Worm (Caenorhabditis elegans): ENCODE data around the gene eif-3.B.

Gene eif-3.B

DNA sequence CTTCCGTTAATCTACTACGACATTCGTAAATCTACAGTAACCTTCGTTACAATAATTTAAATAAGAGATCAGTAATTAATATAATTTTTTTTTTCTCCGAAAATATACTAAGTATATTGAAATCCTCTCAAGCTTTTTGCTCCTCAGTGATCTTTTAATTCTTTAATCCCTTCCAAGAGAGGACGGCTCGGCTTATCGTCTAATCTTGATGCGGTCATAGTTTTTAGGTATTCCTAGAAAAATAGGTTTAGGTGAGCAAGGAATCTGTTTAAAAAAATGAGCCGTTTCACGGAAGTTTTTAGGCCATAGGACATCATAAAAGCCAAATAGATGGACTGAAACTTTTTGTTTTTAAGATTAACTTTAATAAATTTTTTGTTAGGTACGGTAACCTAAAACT is 36.9 kb downstream of the eif-3.B start:
- no peak for TF ChIP-seq efl-1 (GFP tag; optimal IDR thresholded peaks at IDR 0.05)
- no peak for TF ChIP-seq F33H1.4 (GFP tag; IDR thresholded peaks at IDR 0.05)
- no peak for TF ChIP-seq hlh-12 (tag; optimal IDR thresholded peaks at IDR 0.05)
- TF ChIP-seq D2030.7 (GFP tag; IDR thresholded peaks at IDR 0.05), result no peak
- no peak for TF ChIP-seq madf-8 (GFP tag; conservative IDR thresholded peaks at IDR 0.05)
- TF ChIP-seq cebp-2 (GFP tag; IDR thresholded peaks at IDR 0.05), result no peak
- TF ChIP-seq Y53G8AR.9 (GFP tag; conservative IDR thresholded peaks at IDR 0.05), result no peak
- TF ChIP-seq ekl-4 (GFP tag; IDR thresholded peaks at IDR 0.05), result no peak
- no peak for TF ChIP-seq ceh-27 (GFP tag; optimal IDR thresholded peaks at IDR 0.05)
- TF ChIP-seq egl-44 (GFP tag; IDR thresholded peaks at IDR 0.05), result no peak
- no peak for TF ChIP-seq let-526 (GFP tag; IDR thresholded peaks at IDR 0.05)
- TF ChIP-seq chd-7 (tag; optimal IDR thresholded peaks at IDR 0.05), result no peak
- TF ChIP-seq xnd-1 (tag; optimal IDR thresholded peaks at IDR 0.05), result no peak
- no peak for TF ChIP-seq sptf-2 (GFP tag; optimal IDR thresholded peaks at IDR 0.05)
- TF ChIP-seq mes-4 (tag; optimal IDR thresholded peaks at IDR 0.05), result no peak
- TF ChIP-seq Y95B8A.8 (GFP tag; IDR thresholded peaks at IDR 0.05), result no peak

DNA sequence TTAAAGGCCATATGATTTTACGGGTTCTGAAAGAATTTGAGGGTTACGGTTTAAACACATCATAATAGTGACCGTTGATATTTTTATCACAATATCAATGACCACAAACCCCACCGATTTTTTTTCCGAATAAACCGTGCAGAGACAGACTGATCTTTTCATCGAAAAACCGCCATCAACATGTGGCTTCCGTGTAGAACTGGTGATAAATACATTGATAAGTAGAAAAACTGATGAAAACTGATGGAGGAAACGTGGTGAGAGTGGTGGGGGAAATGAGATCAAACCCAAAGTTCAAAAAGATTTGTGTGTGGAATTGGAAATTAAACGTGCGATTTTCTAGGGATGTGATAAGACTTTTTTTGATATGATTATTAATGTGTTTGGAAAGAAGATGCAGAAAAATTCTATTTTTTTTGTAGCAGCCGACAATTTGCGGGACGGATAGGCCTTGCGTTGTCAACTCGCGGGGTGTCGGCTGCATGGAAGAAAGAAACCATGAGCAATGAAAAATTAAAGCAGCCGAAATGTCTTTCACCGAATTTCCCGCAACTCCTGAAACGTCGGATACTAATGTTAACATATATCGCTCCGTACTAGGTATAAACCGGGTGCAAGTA is 43.5 kb downstream of the eif-3.B start:
- TF ChIP-seq tlf-1 (GFP tag; optimal IDR thresholded peaks at IDR 0.05) (no peak), nhr-80 (tag; optimal IDR thresholded peaks at IDR 0.05) (peak; percentile 46), K11D2.4 (GFP tag; IDR thresholded peaks at IDR 0.05) (no peak), ztf-26 (tag; optimal IDR thresholded peaks at IDR 0.05) (peak; percentile 16), madf-8 (GFP tag; conservative IDR thresholded peaks at IDR 0.05) (no peak), F23B12.7 (tag; optimal IDR thresholded peaks at IDR 0.05; ENCODE audit: insufficient read depth) (no peak), aptf-3 (GFP tag; IDR thresholded peaks at IDR 0.05) (no peak), snpc-4 (GFP tag; optimal IDR thresholded peaks at IDR 0.05) (no peak), snpc-4 (tag; optimal IDR thresholded peaks at IDR 0.05) (peak in 3 of 4 experiments; percentile 47 to 76 (median 59)), somi-1 (GFP tag; optimal IDR thresholded peaks at IDR 0.05) (no peak), F55B11.4 (tag; optimal IDR thresholded peaks at IDR 0.05; ENCODE audit: borderline replicate concordance, insufficient read depth) (no peak), C17E4.6 (GFP tag; IDR thresholded peaks at IDR 0.05) (no peak), akir-1 (GFP tag; optimal IDR thresholded peaks at IDR 0.05) (no peak), unc-130 (GFP tag; optimal IDR thresholded peaks at IDR 0.05) (no peak), D2030.7 (GFP tag; IDR thresholded peaks at IDR 0.05) (no peak), F33H1.4 (GFP tag; IDR thresholded peaks at IDR 0.05) (no peak), lin-40 (tag; optimal IDR thresholded peaks at IDR 0.05) (peak; percentile 51), madf-3 (GFP tag; IDR thresholded peaks at IDR 0.05) (no peak), mes-4 (tag; optimal IDR thresholded peaks at IDR 0.05) (no peak), dpl-1 (GFP tag; optimal IDR thresholded peaks at IDR 0.05) (no peak)

- TF ChIP-seq ceh-91 (GFP tag; IDR thresholded peaks at IDR 0.05) (no peak), let-526 (GFP tag; IDR thresholded peaks at IDR 0.05) (no peak), rpc-1 (optimal IDR thresholded peaks at IDR 0.05) (no peak), rpc-1 (tag; optimal IDR thresholded peaks at IDR 0.05) (no peak), aptf-2 (GFP tag; conservative IDR thresholded peaks at IDR 0.05) (no peak), Y67H2A.10 (GFP tag; conservative IDR thresholded peaks at IDR 0.05) (no peak), snpc-4 (GFP tag; optimal IDR thresholded peaks at IDR 0.05) (no peak), snpc-4 (tag; optimal IDR thresholded peaks at IDR 0.05) (no peak), snpc-3.4 (tag; optimal IDR thresholded peaks at IDR 0.05) (no peak), Y95B8A.8 (GFP tag; IDR thresholded peaks at IDR 0.05) (no peak), lsy-27 (tag; optimal IDR thresholded peaks at IDR 0.05; ENCODE audit: borderline replicate concordance, insufficient read depth) (no peak), ztf-22 (GFP tag; optimal IDR thresholded peaks at IDR 0.05) (no peak), dpff-1 (tag; optimal IDR thresholded peaks at IDR 0.05) (no peak), rec-8 (tag; optimal IDR thresholded peaks at IDR 0.05) (no peak), T07F8.4 (tag; optimal IDR thresholded peaks at IDR 0.05) (no peak), athp-1 (tag; optimal IDR thresholded peaks at IDR 0.05) (no peak), attf-3 (GFP tag; conservative IDR thresholded peaks at IDR 0.05) (no peak), F23B12.7 (tag; optimal IDR thresholded peaks at IDR 0.05; ENCODE audit: insufficient read depth) (no peak), nhr-179 (tag; optimal IDR thresholded peaks at IDR 0.05) (no peak)
Measured at ce11 chrII:14841253-14841652, 46.0 kb downstream of the eif-3.B start.

Measured in whole organism, young adult.